Worm (Caenorhabditis elegans) whole organism, mixed stage, embryonic: Measurements from ENCODE around the gene T12A2.3.

Experiments used
- blmp-1 ChIP-seq: fragments of 150-350 bp; optimal IDR thresholded peaks from 2 replicates; lab custom pipeline; 2014; ENCODE audit warnings: missing biosample characterization, missing genetic modification characterization
- ces-1 ChIP-seq: fragments of 150-350 bp; optimal IDR thresholded peaks from 2 replicates; lab custom pipeline; 2014; ENCODE audit warnings: missing biosample characterization, missing genetic modification reagents, missing genetic modification characterization
- lin-13 ChIP-seq: fragments of 150-350 bp; optimal IDR thresholded peaks from 2 replicates; lab custom pipeline; 2014; ENCODE audit warnings: missing biosample characterization, missing genetic modification characterization
- lsy-2 ChIP-seq: fragments of 150-350 bp; optimal IDR thresholded peaks from 2 replicates; lab custom pipeline; 2014; ENCODE audit warnings: missing biosample characterization, missing genetic modification characterization
- mab-5 ChIP-seq: fragments of 150-350 bp; optimal IDR thresholded peaks from 2 replicates; lab custom pipeline; 2014; ENCODE audit warnings: missing biosample characterization, missing genetic modification characterization
- mep-1 ChIP-seq: fragments of 150-350 bp; optimal IDR thresholded peaks from 2 replicates; lab custom pipeline; 2017; ENCODE audit warnings: missing biosample characterization, missing genetic modification reagents, missing genetic modification characterization, inconsistent platforms
- nhr-12 ChIP-seq: fragments of 150-350 bp; optimal IDR thresholded peaks from 2 replicates; lab custom pipeline; 2014; ENCODE audit warnings: missing biosample characterization, missing genetic modification characterization
- unc-39 ChIP-seq: fragments of 150-350 bp; optimal IDR thresholded peaks from 2 replicates; lab custom pipeline; 2014; ENCODE audit warnings: missing biosample characterization, missing genetic modification characterization
- ztf-11 ChIP-seq: fragments of 150-350 bp; optimal IDR thresholded peaks from 2 replicates; lab custom pipeline; 2014; ENCODE audit warnings: missing biosample characterization, missing genetic modification characterization

DNA sequence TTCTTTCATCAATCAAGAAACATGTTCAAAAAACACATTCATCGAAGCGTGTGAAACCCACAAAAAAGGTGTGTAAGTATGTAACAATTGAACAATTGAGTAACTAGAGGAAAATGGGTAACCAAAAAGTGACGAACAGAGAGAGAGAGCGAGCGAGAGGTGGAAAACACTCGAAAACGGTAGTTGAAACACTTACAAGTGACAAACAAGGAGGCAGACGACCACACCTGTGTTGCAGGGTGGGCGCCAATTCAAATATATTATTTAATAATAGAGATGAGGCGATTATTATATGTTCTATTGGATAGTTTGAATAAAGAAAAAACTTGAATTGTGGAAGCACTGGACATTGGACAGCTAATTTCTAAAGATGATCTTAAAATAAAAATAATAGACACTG is 48.7 kb downstream of the T12A2.3 start:
- TF ChIP-seq mep-1 (no peak), mab-5 (tag; lab: Kevin White, UChicago) (no peak), unc-39 (tag; lab: Kevin White, UChicago) (no peak), blmp-1 (tag; lab: Kevin White, UChicago) (no peak), lin-13 (tag; lab: Kevin White, UChicago) (no peak), lsy-2 (no peak), ztf-11 (tag; lab: Kevin White, UChicago) (no peak), nhr-12 (tag; lab: Kevin White, UChicago) (no peak), ces-1 (GFP tag; lab: Kevin White, UChicago) (no peak)
